Worm (Caenorhabditis elegans): Measurements from ENCODE around the gene mmaa-1.

Gene mmaa-1

ce11 chrII:7072590-7073536, 28.1 kb downstream of the mmaa-1 start (continued):
- TF ChIP-seq ceh-6 (GFP tag; optimal IDR thresholded peaks at IDR 0.05) (no peak), hlh-13 (GFP tag; optimal IDR thresholded peaks at IDR 0.05) (no peak), nhr-232 (tag; optimal IDR thresholded peaks at IDR 0.05) (no peak), rnt-1 (tag; optimal IDR thresholded peaks at IDR 0.05) (peak; percentile 82), eyg-1 (tag; optimal IDR thresholded peaks at IDR 0.05) (no peak), npax-4 (tag; optimal IDR thresholded peaks at IDR 0.05) (no peak), ceh-14 (tag; optimal IDR thresholded peaks at IDR 0.05) (peak; percentile 65), ceh-24 (tag; optimal IDR thresholded peaks at IDR 0.05) (no peak), ceh-45 (GFP tag; IDR thresholded peaks at IDR 0.05) (no peak), fax-1 (tag; optimal IDR thresholded peaks at IDR 0.05) (peak; percentile 83), C38D4.7 (GFP tag; optimal IDR thresholded peaks at IDR 0.05) (no peak), ceh-30 (tag; optimal IDR thresholded peaks at IDR 0.05) (no peak), gmeb-2 (tag; optimal IDR thresholded peaks at IDR 0.05) (no peak), C08G9.2 (tag; optimal IDR thresholded peaks at IDR 0.05) (peak; percentile 87), unc-86 (tag; optimal IDR thresholded peaks at IDR 0.05) (peak; percentile 5), ceh-19 (GFP tag; optimal IDR thresholded peaks at IDR 0.05) (no peak), nfya-1 (tag; optimal IDR thresholded peaks at IDR 0.05) (peak; percentile 39), ceh-18 (tag; optimal IDR thresholded peaks at IDR 0.05) (peak; percentile 51)

- no peak for TF ChIP-seq ama-1 (optimal IDR thresholded peaks at IDR 0.05)
- TF ChIP-seq zip-5 (tag; optimal IDR thresholded peaks at IDR 0.05): no peak
- no peak for TF ChIP-seq npax-4 (tag; optimal IDR thresholded peaks at IDR 0.05)
- no peak for TF ChIP-seq elt-2 (tag; optimal IDR thresholded peaks at IDR 0.05)
- no peak for TF ChIP-seq ceh-48 (tag; optimal IDR thresholded peaks at IDR 0.05)
- TF ChIP-seq K02D7.2 (tag; optimal IDR thresholded peaks at IDR 0.05): no peak
- no peak for TF ChIP-seq gmeb-2 (tag; optimal IDR thresholded peaks at IDR 0.05)
- TF ChIP-seq madf-2 (tag; optimal IDR thresholded peaks at IDR 0.05): no peak
Observed at ce11 chrII:7072315-7072589, 28.7 kb downstream of the mmaa-1 start, which contains the start of gene kars-1. Gene kars-1, minus strand, starts transcription at chrII:7072415.

ce11 chrII:7070434-7070833, 30.5 kb downstream of the mmaa-1 start:
- TF ChIP-seq ceh-22 (tag; optimal IDR thresholded peaks at IDR 0.05): no peak
- TF ChIP-seq mec-3 (tag; optimal IDR thresholded peaks at IDR 0.05; ENCODE audit: borderline replicate concordance): no peak
- TF ChIP-seq ahr-1 (tag; optimal IDR thresholded peaks at IDR 0.05): no peak
- no peak for TF ChIP-seq K02D7.2 (tag; optimal IDR thresholded peaks at IDR 0.05)
- no peak for TF ChIP-seq unc-55 (GFP tag; optimal IDR thresholded peaks at IDR 0.05)
- TF ChIP-seq Y22D7AL.16 (tag; optimal IDR thresholded peaks at IDR 0.05): no peak
- TF ChIP-seq sdc-2 (tag; optimal IDR thresholded peaks at IDR 0.05): no peak
- no peak for TF ChIP-seq madf-2 (tag; optimal IDR thresholded peaks at IDR 0.05)
- TF ChIP-seq fkh-6 (tag; optimal IDR thresholded peaks at IDR 0.05): no peak
- no peak for TF ChIP-seq unc-3 (GFP tag; conservative IDR thresholded peaks at IDR 0.05)
- TF ChIP-seq unc-3 (tag; optimal IDR thresholded peaks at IDR 0.05): no peak
- TF ChIP-seq pqm-1 (tag; optimal IDR thresholded peaks at IDR 0.05): no peak
- no peak for TF ChIP-seq hlh-8 (tag; optimal IDR thresholded peaks at IDR 0.05)
- no peak for TF ChIP-seq ceh-34 (tag; optimal IDR thresholded peaks at IDR 0.05)

ce11 chrII:7069866-7070265, 31.1 kb downstream of the mmaa-1 start, which contains the start of gene him-14:
Gene him-14, minus strand, starts transcription at chrII:7069966.
- no peak for TF ChIP-seq K02D7.2 (tag; optimal IDR thresholded peaks at IDR 0.05)

Measured in whole organism, late embryonic.